Worm (Caenorhabditis elegans) whole organism, L1 larva: ENCODE data around the gene F54D5.9.

ENCODE experiments used
- aha-1 ChIP-seq: fragments of 150-350 bp; optimal IDR thresholded peaks from 2 replicates; lab custom pipeline; 2014; ENCODE audit warnings: missing biosample characterization, missing genetic modification characterization
- ama-1 ChIP-seq: fragments of 150-350 bp; optimal IDR thresholded peaks from 2 replicates; lab custom pipeline; 2014
- ceh-63 ChIP-seq: fragments of 200-800 bp; sonication (Bioruptor generic); optimal IDR thresholded peaks from 2 replicates; lab custom pipeline; 2018; ENCODE audit warnings: mild to moderate bottlenecking, missing genetic modification characterization, missing compliant biosample characterization
- ceh-8 ChIP-seq: fragments of 200-800 bp; sonication (Bioruptor generic); optimal IDR thresholded peaks from 2 replicates; lab custom pipeline; 2018; ENCODE audit warnings: mild to moderate bottlenecking, missing genetic modification characterization, moderate library complexity, missing compliant biosample characterization
- ceh-82 ChIP-seq, 3 experiments: fragments of 150-350 bp in 1 of 3; sonication (generic microtip) in 2 of 3; optimal IDR thresholded peaks; 2 replicates each; lab custom pipeline; 2014 to 2017; ENCODE audit warnings: missing biosample characterization in 3 of 3, missing genetic modification characterization in 3 of 3
- ceh-88 ChIP-seq: fragments of 200-800 bp; sonication (Bioruptor generic); IDR thresholded peaks from 2 replicates; pipeline ENCODE4 v1.3.6; 2022; ENCODE audit warnings: missing genetic modification characterization, missing compliant biosample characterization
- ceh-90 ChIP-seq: sonication (generic microtip); optimal IDR thresholded peaks from 2 replicates; lab custom pipeline; 2016; ENCODE audit warnings: missing genetic modification characterization, missing compliant biosample characterization
- ces-1 ChIP-seq: fragments of 150-350 bp; optimal IDR thresholded peaks from 2 replicates; lab custom pipeline; 2014; ENCODE audit warnings: missing biosample characterization, missing genetic modification reagents, missing genetic modification characterization
- efl-1 ChIP-seq, 4 experiments: fragments of 150-350 bp; optimal IDR thresholded peaks in 3 of 4; peaks in 1 of 4; 1 replicate in 1 of 4; 2 replicates in 3 of 4; lab custom pipeline; 2014; ENCODE audit warnings: missing biosample characterization in 2 of 4, missing genetic modification characterization in 2 of 4, missing genetic modification reagents in 2 of 4
- efl-3 ChIP-seq: fragments of 200-800 bp; sonication (Bioruptor generic); optimal IDR thresholded peaks from 2 replicates; lab custom pipeline; 2018; ENCODE audit warnings: mild to moderate bottlenecking, missing genetic modification characterization, missing compliant biosample characterization
- egl-13 ChIP-seq: sonication (generic microtip); optimal IDR thresholded peaks from 2 replicates; lab custom pipeline; 2016; ENCODE audit warnings: missing genotype, missing genetic modification reagents, missing genetic modification characterization, missing compliant biosample characterization
- egl-27 ChIP-seq, 2 experiments: fragments of 150-350 bp in 1 of 2; sonication (generic microtip); optimal IDR thresholded peaks; 3 replicates each; lab custom pipeline; 2017 to 2018; ENCODE audit warnings: missing biosample characterization in 2 of 2, missing genetic modification characterization in 2 of 2, missing genetic modification reagents in 2 of 2
- elt-3 ChIP-seq, 6 experiments: fragments of 150-350 bp in 1 of 6; sonication (generic microtip); optimal IDR thresholded peaks; 2 replicates each; lab custom pipeline; 2017 to 2018; ENCODE audit warnings: missing biosample characterization in 6 of 6, missing genetic modification characterization in 6 of 6, inconsistent platforms in 1 of 6
- fkh-4 ChIP-seq: sonication (generic microtip); optimal IDR thresholded peaks from 2 replicates; lab custom pipeline; 2016; ENCODE audit warnings: missing compliant biosample characterization, missing genetic modification characterization, borderline replicate concordance
- fkh-8 ChIP-seq: sonication (generic microtip); optimal IDR thresholded peaks from 2 replicates; lab custom pipeline; 2016; ENCODE audit warnings: mild to moderate bottlenecking, missing genetic modification characterization, missing compliant biosample characterization
- fos-1 ChIP-seq: fragments of 150-350 bp; optimal IDR thresholded peaks from 2 replicates; lab custom pipeline; 2014; ENCODE audit warnings: missing biosample characterization, missing genetic modification characterization
- hlh-17 ChIP-seq: fragments of 200-800 bp; sonication (Bioruptor generic); optimal IDR thresholded peaks from 2 replicates; lab custom pipeline; 2018; ENCODE audit warnings: missing genetic modification characterization, mild to moderate bottlenecking, missing compliant biosample characterization, moderate library complexity, borderline replicate concordance
- hlh-4 ChIP-seq: sonication (generic microtip); optimal IDR thresholded peaks from 2 replicates; lab custom pipeline; 2016; ENCODE audit warnings: mild to moderate bottlenecking, missing genetic modification characterization, missing compliant biosample characterization
- irx-1 ChIP-seq: sonication (generic microtip); optimal IDR thresholded peaks from 2 replicates; lab custom pipeline; 2016; ENCODE audit warnings: missing genetic modification characterization, missing compliant biosample characterization
- jun-1 ChIP-seq: fragments of 150-350 bp; optimal IDR thresholded peaks from 2 replicates; lab custom pipeline; 2014; ENCODE audit warnings: missing biosample characterization, missing genetic modification reagents, missing genetic modification characterization
- lin-13 ChIP-seq: fragments of 150-350 bp; optimal IDR thresholded peaks from 2 replicates; lab custom pipeline; 2014; ENCODE audit warnings: missing biosample characterization, missing genetic modification reagents, missing genetic modification characterization
- lin-14 ChIP-seq: fragments of 200-800 bp; sonication (Bioruptor generic); optimal IDR thresholded peaks from 2 replicates; lab custom pipeline; 2018; ENCODE audit warnings: mild to moderate bottlenecking, missing genetic modification characterization, moderate library complexity, missing compliant biosample characterization
- lin-15B ChIP-seq: fragments of 150-350 bp; sonication (generic microtip); optimal IDR thresholded peaks from 3 replicates; lab custom pipeline; 2014; ENCODE audit warnings: missing biosample characterization, missing genetic modification characterization
- lin-35 ChIP-seq, 2 experiments: fragments of 150-350 bp; optimal IDR thresholded peaks; 2 replicates each; lab custom pipeline; 2014; ENCODE audit warnings: missing biosample characterization in 2 of 2, missing genetic modification characterization in 2 of 2, missing genetic modification reagents in 2 of 2
- lir-3 ChIP-seq: sonication (generic microtip); optimal IDR thresholded peaks from 2 replicates; lab custom pipeline; 2016; ENCODE audit warnings: mild to moderate bottlenecking, missing genetic modification characterization, moderate library complexity, missing compliant biosample characterization; ENCODE audit not compliant: poor library complexity
- lsy-2 ChIP-seq, 2 experiments: fragments of 150-350 bp; optimal IDR thresholded peaks; 2 replicates each; lab custom pipeline; 2014; ENCODE audit warnings: missing biosample characterization in 2 of 2, missing genetic modification characterization in 2 of 2
- mdl-1 ChIP-seq, 2 experiments: fragments of 150-350 bp; optimal IDR thresholded peaks; 2 replicates each; lab custom pipeline; 2014 to 2017; ENCODE audit warnings: missing biosample characterization in 2 of 2, missing genetic modification characterization in 2 of 2, inconsistent platforms in 1 of 2
- mep-1 ChIP-seq: fragments of 150-350 bp; optimal IDR thresholded peaks from 2 replicates; lab custom pipeline; 2014; ENCODE audit warnings: missing biosample characterization, missing genetic modification characterization
- nhr-11 ChIP-seq: fragments of 150-350 bp; optimal IDR thresholded peaks from 2 replicates; lab custom pipeline; 2014; ENCODE audit warnings: missing biosample characterization, missing genetic modification characterization
- nhr-19 ChIP-seq: fragments of 200-800 bp; sonication (Bioruptor generic); conservative IDR thresholded peaks from 2 replicates; pipeline ENCODE4 v1.3.6; 2022; ENCODE audit warnings: missing genetic modification characterization, missing compliant biosample characterization
- nhr-20 ChIP-seq: sonication (generic microtip); optimal IDR thresholded peaks from 2 replicates; lab custom pipeline; 2016; ENCODE audit warnings: mild to moderate bottlenecking, missing genetic modification characterization, missing compliant biosample characterization
- nhr-237 ChIP-seq: fragments of 150-350 bp; optimal IDR thresholded peaks from 2 replicates; lab custom pipeline; 2014; ENCODE audit warnings: missing biosample characterization, missing genetic modification characterization
- nhr-47 ChIP-seq: sonication (generic microtip); optimal IDR thresholded peaks from 2 replicates; lab custom pipeline; 2016; ENCODE audit warnings: mild to moderate bottlenecking, missing genetic modification characterization, moderate library complexity, missing compliant biosample characterization
- nhr-76 ChIP-seq: sonication (generic microtip); optimal IDR thresholded peaks from 2 replicates; lab custom pipeline; 2017; ENCODE audit warnings: missing biosample characterization, missing genetic modification characterization
- nhr-90 ChIP-seq: sonication (generic microtip); optimal IDR thresholded peaks from 2 replicates; lab custom pipeline; 2016; ENCODE audit warnings: mild to moderate bottlenecking, missing genetic modification characterization, missing compliant biosample characterization; ENCODE audit not compliant: poor library complexity
- pax-3 ChIP-seq: fragments of 200-800 bp; sonication (Bioruptor generic); optimal IDR thresholded peaks from 2 replicates; lab custom pipeline; 2018; ENCODE audit warnings: mild to moderate bottlenecking, missing genetic modification characterization, moderate library complexity, missing compliant biosample characterization
- rnt-1 ChIP-seq: sonication (generic microtip); optimal IDR thresholded peaks from 2 replicates; lab custom pipeline; 2016; ENCODE audit warnings: mild to moderate bottlenecking, missing genetic modification characterization, moderate library complexity, missing compliant biosample characterization
- snpc-4 ChIP-seq: fragments of 150-350 bp; optimal IDR thresholded peaks from 2 replicates; lab custom pipeline; 2014; ENCODE audit warnings: missing biosample characterization, missing genetic modification characterization
- snu-23 ChIP-seq: sonication (generic microtip); optimal IDR thresholded peaks from 2 replicates; lab custom pipeline; 2016; ENCODE audit warnings: missing genetic modification characterization, missing compliant biosample characterization
- tbx-2 ChIP-seq: sonication (generic microtip); optimal IDR thresholded peaks from 2 replicates; lab custom pipeline; 2016; ENCODE audit warnings: missing genetic modification characterization, missing compliant biosample characterization
- unc-30 ChIP-seq: sonication (generic microtip); optimal IDR thresholded peaks from 2 replicates; lab custom pipeline; 2017; ENCODE audit warnings: missing biosample characterization, missing genetic modification characterization
- unc-98 ChIP-seq: fragments of 200-800 bp; sonication (Bioruptor generic); IDR thresholded peaks from 2 replicates; pipeline ENCODE4 v1.3.6; 2022; ENCODE audit warnings: missing genetic modification characterization, missing compliant biosample characterization
- vab-15 ChIP-seq: sonication (generic microtip); optimal IDR thresholded peaks from 2 replicates; lab custom pipeline; 2017; ENCODE audit warnings: missing genotype, mild to moderate bottlenecking, missing genetic modification characterization, missing compliant biosample characterization
- ztf-11 ChIP-seq, 2 experiments: sonication (generic microtip); optimal IDR thresholded peaks; 2 replicates each; lab custom pipeline; 2016 to 2017; ENCODE audit warnings: missing genetic modification characterization in 2 of 2, missing biosample characterization in 1 of 2, missing compliant biosample characterization in 1 of 2

F54D5.9 gene

ce11 chrII:11535924-11536323 lies 8.7 kb downstream of the F54D5.9 start:
- TF ChIP-seq tbx-2 (tag; lab: Kevin White, UChicago) (no peak), efl-1 (optimal IDR thresholded peaks at IDR 0.05; lab: Kevin White, UChicago) (no peak), efl-1 (GFP tag; optimal IDR thresholded peaks at IDR 0.05 in 1 of 2; lab: Kevin White, UChicago) (peak in 1 of 2 experiments; percentile 82), nhr-76 (no peak), efl-3 (GFP tag; lab: Kevin White, UChicago) (no peak), jun-1 (no peak), egl-27 (tag; optimal IDR thresholded peaks at IDR 0.05; lab: Kevin White, UChicago) (no peak), elt-3 (tag; optimal IDR thresholded peaks at IDR 0.05; lab: Kevin White, UChicago) (no peak)

ce11 chrII:11535429-11535828 lies 9.2 kb downstream of the F54D5.9 start:
- TF ChIP-seq lin-35 (GFP tag; optimal IDR thresholded peaks at IDR 0.05; lab: Kevin White, UChicago) = no peak
- no peak for TF ChIP-seq unc-98 (GFP tag; lab: Robert Waterston, UW)
- TF ChIP-seq irx-1 (tag; lab: Kevin White, UChicago) = no peak
- TF ChIP-seq efl-1 (optimal IDR thresholded peaks at IDR 0.05; lab: Kevin White, UChicago) = no peak
- no peak for TF ChIP-seq efl-1 (GFP tag; optimal IDR thresholded peaks at IDR 0.05 in 1 of 2; lab: Kevin White, UChicago)
- TF ChIP-seq egl-13 (tag; lab: Kevin White, UChicago) = no peak
- no peak for TF ChIP-seq snu-23 (GFP tag; lab: Kevin White, UChicago)
- no peak for TF ChIP-seq ces-1 (GFP tag; lab: Kevin White, UChicago)
- TF ChIP-seq ceh-90 (tag; lab: Kevin White, UChicago) = no peak
- TF ChIP-seq hlh-4 (tag; lab: Kevin White, UChicago) = no peak
- TF ChIP-seq nhr-20 = no peak
- TF ChIP-seq nhr-47 (tag; lab: Kevin White, UChicago) = no peak
- no peak for TF ChIP-seq lin-13 (GFP tag; lab: Kevin White, UChicago)
- TF ChIP-seq unc-30 (tag; lab: Kevin White, UChicago) = no peak
- no peak for TF ChIP-seq ama-1 (lab: Kevin White, UChicago)
- TF ChIP-seq lin-15B (tag; lab: Kevin White, UChicago) = no peak
- TF ChIP-seq aha-1 (tag; lab: Kevin White, UChicago) = no peak
- no peak for TF ChIP-seq hlh-17 (GFP tag; lab: Kevin White, UChicago)

DNA sequence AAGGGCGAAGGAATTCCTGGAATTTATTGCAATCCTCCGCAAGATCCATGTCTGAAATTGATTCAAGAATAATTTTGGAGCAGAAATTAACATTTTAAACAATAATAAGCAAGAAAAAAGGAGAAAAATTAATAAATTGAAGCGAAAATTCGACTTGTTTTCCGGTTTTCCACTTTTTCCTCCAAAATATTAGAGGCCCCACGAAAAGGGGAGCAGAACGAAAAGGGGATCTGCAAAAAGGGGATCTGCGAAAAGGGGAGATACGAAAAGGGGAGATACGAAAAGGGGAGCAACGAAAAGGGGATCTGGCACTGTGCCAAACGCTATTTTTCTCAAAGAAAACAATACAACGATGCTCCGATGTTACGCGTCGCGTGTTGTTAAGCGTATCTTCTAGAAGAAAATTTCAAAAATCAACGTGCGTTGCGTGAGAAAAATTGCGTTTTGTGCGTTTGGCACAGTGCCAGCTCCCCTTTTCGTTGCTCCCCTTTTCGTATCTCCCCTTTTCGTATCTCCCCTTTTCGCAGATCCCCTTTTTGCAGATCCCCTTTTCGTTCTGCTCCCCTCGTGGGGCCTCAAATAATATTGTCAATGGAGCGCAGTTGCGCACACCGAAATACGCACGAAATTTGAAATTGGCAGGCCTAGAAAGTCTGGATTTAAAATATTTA lies 10.1 kb downstream of the F54D5.9 start, which contains the start of gene Y62F5A.12:
Y62F5A.12 (minus strand) TSS at position 51 of the 671 bp plus-strand sequence.
- TF ChIP-seq fos-1 (tag; lab: Kevin White, UChicago) (peak; percentile 31), elt-3 (tag; optimal IDR thresholded peaks at IDR 0.05; lab: Kevin White, UChicago) (peak in 2 of 6 experiments; percentile 11 to 13), ceh-88 (GFP tag; lab: Robert Waterston, UW) (peak; percentile 90), rnt-1 (tag; lab: Kevin White, UChicago) (peak; percentile 99), nhr-237 (tag; lab: Kevin White, UChicago) (peak; percentile 34), efl-1 (optimal IDR thresholded peaks at IDR 0.05; lab: Kevin White, UChicago) (peak; percentile 82 to 90), efl-1 (GFP tag; optimal IDR thresholded peaks at IDR 0.05 in 1 of 2; lab: Kevin White, UChicago) (peak; percentile 87 to 99), ceh-8 (GFP tag; lab: Kevin White, UChicago) (peak; percentile 57), lsy-2 (tag; optimal IDR thresholded peaks at IDR 0.05; lab: Kevin White, UChicago) (peak; percentile 72 to 73), vab-15 (tag; lab: Kevin White, UChicago) (peak; percentile 76), hlh-4 (tag; lab: Kevin White, UChicago) (peak; percentile 20), tbx-2 (tag; lab: Kevin White, UChicago) (peak; percentile 82), ceh-82 (tag; optimal IDR thresholded peaks at IDR 0.05; lab: Kevin White, UChicago) (peak; percentile 76 to 92 (median 80)), snu-23 (GFP tag; lab: Kevin White, UChicago) (peak; percentile 89), lir-3 (tag; lab: Kevin White, UChicago) (peak; percentile 91), lin-13 (GFP tag; lab: Kevin White, UChicago) (peak; percentile 59), unc-98 (GFP tag; lab: Robert Waterston, UW) (peak; percentile 94), lin-14 (GFP tag; lab: Kevin White, UChicago) (peak; percentile 84), ztf-11 (tag; optimal IDR thresholded peaks at IDR 0.05; lab: Kevin White, UChicago) (peak in 1 of 2 experiments; percentile 94), ceh-63 (GFP tag; lab: Kevin White, UChicago) (peak; percentile 86), lin-15B (tag; lab: Kevin White, UChicago) (peak; percentile 82), fkh-8 (peak; percentile 90), pax-3 (tag; lab: Kevin White, UChicago) (peak; percentile 89), irx-1 (tag; lab: Kevin White, UChicago) (peak; percentile 44), fkh-4 (peak; percentile 54), nhr-90 (tag; lab: Kevin White, UChicago) (peak; percentile 86), nhr-19 (peak; percentile 94), efl-3 (GFP tag; lab: Kevin White, UChicago) (peak; percentile 10), nhr-11 (tag; lab: Kevin White, UChicago) (peak; percentile 11), snpc-4 (tag; lab: Kevin White, UChicago) (peak; percentile 6), mdl-1 (tag; optimal IDR thresholded peaks at IDR 0.05; lab: Kevin White, UChicago) (peak in 1 of 2 experiments; percentile 71), mep-1 (tag; lab: Kevin White, UChicago) (peak; percentile 63)
